Worm (Caenorhabditis elegans): ENCODE measurements around the gene ivns-1.

DNA sequence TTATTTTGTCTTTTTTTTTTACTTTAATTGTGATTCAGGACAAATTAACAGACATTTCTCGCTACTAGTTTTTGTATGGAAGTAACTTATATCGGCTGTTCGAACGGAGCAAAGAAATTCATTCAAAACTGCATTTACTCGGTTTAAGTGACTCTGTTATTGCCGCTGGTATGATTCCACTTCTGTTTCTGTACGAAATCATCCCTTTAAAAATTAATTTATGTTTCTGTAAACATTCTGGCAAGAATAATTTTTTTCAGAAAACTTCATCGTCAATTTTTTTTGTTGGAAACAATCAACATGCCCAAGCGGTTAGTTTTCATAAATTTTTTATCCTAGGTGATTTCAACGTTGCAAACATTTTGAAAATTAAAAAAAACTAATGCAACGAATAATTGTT is 54.4 kb downstream of the ivns-1 start, which contains the start of gene T24D5.3:
- TF ChIP-seq snpc-4 (tag; optimal IDR thresholded peaks at IDR 0.05) = no peak
- TF ChIP-seq mab-5 (tag; optimal IDR thresholded peaks at IDR 0.05) = no peak
- no peak for TF ChIP-seq M03D4.4 (tag; optimal IDR thresholded peaks at IDR 0.05)
- TF ChIP-seq nhr-237 (tag; optimal IDR thresholded peaks at IDR 0.05) = no peak
- no peak for TF ChIP-seq blmp-1 (tag; optimal IDR thresholded peaks at IDR 0.05)
- no peak for TF ChIP-seq lin-13 (tag; optimal IDR thresholded peaks at IDR 0.05)
